Worm (Caenorhabditis elegans): Measurements from ENCODE around the gene cec-2.

Gene cec-2

ce11 chrIV:1213192-1213591 is 42.7 kb downstream of the cec-2 start:
- TF ChIP-seq snpc-4 (tag; optimal IDR thresholded peaks at IDR 0.05) (peak; percentile 43), nhr-76 (tag; optimal IDR thresholded peaks at IDR 0.05) (no peak), ceh-82 (tag; optimal IDR thresholded peaks at IDR 0.05) (no peak), lin-39 (tag; optimal IDR thresholded peaks at IDR 0.05) (peak; percentile 49), nhr-67 (tag; optimal IDR thresholded peaks at IDR 0.05) (no peak), nfya-1 (tag; optimal IDR thresholded peaks at IDR 0.05; ENCODE audit: insufficient read depth) (peak; percentile 38), ceh-16 (tag; optimal IDR thresholded peaks at IDR 0.05) (no peak)

- TF ChIP-seq daf-12 (tag; optimal IDR thresholded peaks at IDR 0.05) = no peak
- TF ChIP-seq skn-1 (tag; optimal IDR thresholded peaks at IDR 0.05) = no peak
- TF ChIP-seq tbx-2 (tag; optimal IDR thresholded peaks at IDR 0.05) = no peak
- TF ChIP-seq mdl-1 (tag; optimal IDR thresholded peaks at IDR 0.05) = no peak
- TF ChIP-seq ceh-9 (tag; optimal IDR thresholded peaks at IDR 0.05) = no peak
- TF ChIP-seq nhr-11 (tag; optimal IDR thresholded peaks at IDR 0.05) = no peak
- TF ChIP-seq eor-1 (tag; optimal IDR thresholded peaks at IDR 0.05) = no peak
- TF ChIP-seq jun-1 (tag; optimal IDR thresholded peaks at IDR 0.05) = no peak
- TF ChIP-seq unc-62 (GFP tag; optimal IDR thresholded peaks at IDR 0.05) = no peak
- no peak for TF ChIP-seq fos-1 (tag; optimal IDR thresholded peaks at IDR 0.05)
- TF ChIP-seq mml-1 (tag; optimal IDR thresholded peaks at IDR 0.05) = no peak
- TF ChIP-seq nhr-25 (tag; optimal IDR thresholded peaks at IDR 0.05) = no peak
- TF ChIP-seq lin-39 (tag; optimal IDR thresholded peaks at IDR 0.05) = no peak
- no peak for TF ChIP-seq ceh-82 (tag; optimal IDR thresholded peaks at IDR 0.05)
- no peak for TF ChIP-seq fkh-2 (tag; optimal IDR thresholded peaks at IDR 0.05)
- TF ChIP-seq nhr-237 (tag; optimal IDR thresholded peaks at IDR 0.05) = no peak
- no peak for TF ChIP-seq egl-27 (tag; optimal IDR thresholded peaks at IDR 0.05)
Measured at ce11 chrIV:1215536-1215935, 45.0 kb downstream of the cec-2 start.

- no peak for TF ChIP-seq fkh-2 (tag; optimal IDR thresholded peaks at IDR 0.05)
- TF ChIP-seq egl-5 (tag; optimal IDR thresholded peaks at IDR 0.05) = no peak
- no peak for TF ChIP-seq lin-15B (tag; optimal IDR thresholded peaks at IDR 0.05)
- TF ChIP-seq ZK546.5 (tag; optimal IDR thresholded peaks at IDR 0.05) = no peak
- no peak for TF ChIP-seq ztf-4 (tag; optimal IDR thresholded peaks at IDR 0.05)
- no peak for TF ChIP-seq lin-39 (tag; optimal IDR thresholded peaks at IDR 0.05)
- TF ChIP-seq fos-1 (tag; optimal IDR thresholded peaks at IDR 0.05) = no peak
- no peak for TF ChIP-seq nhr-77 (tag; optimal IDR thresholded peaks at IDR 0.05)
- no peak for TF ChIP-seq R02D3.7 (tag; optimal IDR thresholded peaks at IDR 0.05)
- no peak for TF ChIP-seq hmg-11 (tag; optimal IDR thresholded peaks at IDR 0.05)
- TF ChIP-seq sea-2 (GFP tag; optimal IDR thresholded peaks at IDR 0.05) = no peak
- no peak for TF ChIP-seq zag-1 (tag; optimal IDR thresholded peaks at IDR 0.05)
- no peak for TF ChIP-seq skn-1 (tag; optimal IDR thresholded peaks at IDR 0.05)
- no peak for TF ChIP-seq elt-1 (tag; optimal IDR thresholded peaks at IDR 0.05)
- no peak for TF ChIP-seq nhr-67 (tag; optimal IDR thresholded peaks at IDR 0.05)
- no peak for TF ChIP-seq nhr-25 (tag; optimal IDR thresholded peaks at IDR 0.05)
- no peak for TF ChIP-seq daf-12 (tag; optimal IDR thresholded peaks at IDR 0.05)
- no peak for TF ChIP-seq ama-1 (optimal IDR thresholded peaks at IDR 0.05)
- TF ChIP-seq ztf-11 (tag; optimal IDR thresholded peaks at IDR 0.05) = no peak
- no peak for TF ChIP-seq egl-27 (tag; optimal IDR thresholded peaks at IDR 0.05)
Measured at ce11 chrIV:1216290-1216689, 45.8 kb downstream of the cec-2 start, which contains the start of gene W09G12.9. TSS of gene W09G12.9 (plus strand) at chrIV:1216590.

ce11 chrIV:1221167-1221566 is 50.7 kb downstream of the cec-2 start, which contains the start of gene W09G12.10:
TSS of gene W09G12.10 (minus strand) at chrIV:1221287.
- TF ChIP-seq nfya-1 (tag; optimal IDR thresholded peaks at IDR 0.05; ENCODE audit: insufficient read depth) = peak; percentile 4
- TF ChIP-seq nhr-25 (tag; optimal IDR thresholded peaks at IDR 0.05) = peak; percentile 58
- TF ChIP-seq egl-5 (tag; optimal IDR thresholded peaks at IDR 0.05) = peak; percentile 50
- no peak for TF ChIP-seq jun-1 (tag; optimal IDR thresholded peaks at IDR 0.05)
- no peak for TF ChIP-seq unc-39 (tag; optimal IDR thresholded peaks at IDR 0.05)
- no peak for TF ChIP-seq lin-39 (tag; optimal IDR thresholded peaks at IDR 0.05)

ce11 chrIV:1224781-1225180 is 54.3 kb downstream of the cec-2 start:
- TF ChIP-seq nhr-23 (tag; optimal IDR thresholded peaks at IDR 0.05) (peak; percentile 18), lin-15B (tag; optimal IDR thresholded peaks at IDR 0.05) (no peak)

Data from whole organism, L3 larva.